Worm (Caenorhabditis elegans) whole organism, L1 larva: ENCODE measurements around the gene mdt-10.

ENCODE experiments used
- C04F5.9 ChIP-seq: sonication (generic microtip); optimal IDR thresholded peaks from 2 replicates; lab custom pipeline; 2016; ENCODE audit warnings: missing genetic modification characterization, missing compliant biosample characterization
- C34B4.2 ChIP-seq: sonication (generic microtip); optimal IDR thresholded peaks from 2 replicates; lab custom pipeline; 2017; ENCODE audit warnings: mild to moderate bottlenecking, missing genetic modification characterization, missing compliant biosample characterization
- F16B12.6 ChIP-seq: fragments of 150-350 bp; optimal IDR thresholded peaks from 2 replicates; lab custom pipeline; 2014; ENCODE audit warnings: missing biosample characterization, missing genetic modification characterization
- aha-1 ChIP-seq: fragments of 150-350 bp; optimal IDR thresholded peaks from 2 replicates; lab custom pipeline; 2014; ENCODE audit warnings: missing biosample characterization, missing genetic modification characterization
- aly-2 ChIP-seq: fragments of 150-350 bp; optimal IDR thresholded peaks from 2 replicates; lab custom pipeline; 2014; ENCODE audit warnings: missing biosample characterization, missing genetic modification characterization
- blmp-1 ChIP-seq: fragments of 150-350 bp; optimal IDR thresholded peaks from 2 replicates; lab custom pipeline; 2014; ENCODE audit warnings: missing biosample characterization, missing genetic modification characterization
- ceh-82 ChIP-seq, 3 experiments: fragments of 150-350 bp in 1 of 3; sonication (generic microtip) in 2 of 3; optimal IDR thresholded peaks; 2 replicates each; lab custom pipeline; 2014 to 2017; ENCODE audit warnings: missing biosample characterization in 3 of 3, missing genetic modification characterization in 3 of 3
- ceh-88 ChIP-seq: fragments of 200-800 bp; sonication (Bioruptor generic); IDR thresholded peaks from 2 replicates; pipeline ENCODE4 v1.3.6; 2022; ENCODE audit warnings: missing genetic modification characterization, missing compliant biosample characterization
- dpl-1 ChIP-seq, 3 experiments: fragments of 150-350 bp in 2 of 3; sonication (generic microtip) in 1 of 3; optimal IDR thresholded peaks; 2 replicates each; lab custom pipeline; 2014 to 2017; ENCODE audit warnings: missing biosample characterization in 3 of 3, missing genetic modification characterization in 3 of 3, missing genetic modification reagents in 3 of 3
- dsc-1 ChIP-seq: sonication (generic microtip); optimal IDR thresholded peaks from 2 replicates; lab custom pipeline; 2016; ENCODE audit warnings: mild to moderate bottlenecking, missing genetic modification characterization, missing compliant biosample characterization
- efl-1 ChIP-seq, 4 experiments: fragments of 150-350 bp; optimal IDR thresholded peaks in 3 of 4; peaks in 1 of 4; 1 replicate in 1 of 4; 2 replicates in 3 of 4; lab custom pipeline; 2014; ENCODE audit warnings: missing biosample characterization in 2 of 4, missing genetic modification characterization in 2 of 4, missing genetic modification reagents in 2 of 4
- egl-27 ChIP-seq, 2 experiments: fragments of 150-350 bp in 1 of 2; sonication (generic microtip); optimal IDR thresholded peaks; 3 replicates each; lab custom pipeline; 2017 to 2018; ENCODE audit warnings: missing biosample characterization in 2 of 2, missing genetic modification characterization in 2 of 2, missing genetic modification reagents in 2 of 2
- elt-2 ChIP-seq: sonication (generic microtip); optimal IDR thresholded peaks from 2 replicates; lab custom pipeline; 2016; ENCODE audit warnings: missing genetic modification characterization, mild to moderate bottlenecking, inconsistent platforms, missing compliant biosample characterization, missing genetic modification reagents
- ets-5 ChIP-seq: fragments of 200-800 bp; sonication (Bioruptor generic); IDR thresholded peaks from 2 replicates; pipeline ENCODE4 v1.3.6; 2022; ENCODE audit warnings: missing genetic modification characterization, missing compliant biosample characterization
- grh-1 ChIP-seq: fragments of 200-800 bp; sonication (Bioruptor generic); IDR thresholded peaks from 2 replicates; pipeline ENCODE4 v1.3.6; 2022; ENCODE audit warnings: missing genetic modification reagents, missing genetic modification characterization, missing compliant biosample characterization
- hlh-17 ChIP-seq: fragments of 200-800 bp; sonication (Bioruptor generic); optimal IDR thresholded peaks from 2 replicates; lab custom pipeline; 2018; ENCODE audit warnings: missing genetic modification characterization, mild to moderate bottlenecking, missing compliant biosample characterization, moderate library complexity, borderline replicate concordance
- hlh-4 ChIP-seq: sonication (generic microtip); optimal IDR thresholded peaks from 2 replicates; lab custom pipeline; 2016; ENCODE audit warnings: mild to moderate bottlenecking, missing genetic modification characterization, missing compliant biosample characterization
- irx-1 ChIP-seq: sonication (generic microtip); optimal IDR thresholded peaks from 2 replicates; lab custom pipeline; 2016; ENCODE audit warnings: missing genetic modification characterization, missing compliant biosample characterization
- isw-1 ChIP-seq: fragments of 200-800 bp; sonication (Bioruptor generic); IDR thresholded peaks from 2 replicates; pipeline ENCODE4 v1.3.6; 2022; ENCODE audit warnings: missing genetic modification characterization, missing compliant biosample characterization
- lin-13 ChIP-seq: fragments of 150-350 bp; optimal IDR thresholded peaks from 2 replicates; lab custom pipeline; 2014; ENCODE audit warnings: missing biosample characterization, missing genetic modification reagents, missing genetic modification characterization
- lin-14 ChIP-seq: fragments of 200-800 bp; sonication (Bioruptor generic); optimal IDR thresholded peaks from 2 replicates; lab custom pipeline; 2018; ENCODE audit warnings: mild to moderate bottlenecking, missing genetic modification characterization, moderate library complexity, missing compliant biosample characterization
- lin-15B ChIP-seq: fragments of 150-350 bp; sonication (generic microtip); optimal IDR thresholded peaks from 3 replicates; lab custom pipeline; 2014; ENCODE audit warnings: missing biosample characterization, missing genetic modification characterization
- lin-35 ChIP-seq, 2 experiments: fragments of 150-350 bp; optimal IDR thresholded peaks; 2 replicates each; lab custom pipeline; 2014; ENCODE audit warnings: missing biosample characterization in 2 of 2, missing genetic modification characterization in 2 of 2, missing genetic modification reagents in 2 of 2
- lsy-2 ChIP-seq, 2 experiments: fragments of 150-350 bp; optimal IDR thresholded peaks; 2 replicates each; lab custom pipeline; 2014; ENCODE audit warnings: missing biosample characterization in 2 of 2, missing genetic modification characterization in 2 of 2
- mab-9 ChIP-seq: fragments of 200-800 bp; sonication (Bioruptor generic); IDR thresholded peaks from 2 replicates; pipeline ENCODE4 v1.3.6; 2022; ENCODE audit warnings: missing genetic modification reagents, missing genetic modification characterization, missing compliant biosample characterization
- mef-2 ChIP-seq: fragments of 150-350 bp; optimal IDR thresholded peaks from 2 replicates; lab custom pipeline; 2014; ENCODE audit warnings: missing biosample characterization, missing genetic modification characterization
- mep-1 ChIP-seq: fragments of 150-350 bp; optimal IDR thresholded peaks from 2 replicates; lab custom pipeline; 2014; ENCODE audit warnings: missing biosample characterization, missing genetic modification characterization
- nhr-11 ChIP-seq: fragments of 150-350 bp; optimal IDR thresholded peaks from 2 replicates; lab custom pipeline; 2014; ENCODE audit warnings: missing biosample characterization, missing genetic modification characterization
- nhr-47 ChIP-seq: sonication (generic microtip); optimal IDR thresholded peaks from 2 replicates; lab custom pipeline; 2016; ENCODE audit warnings: mild to moderate bottlenecking, missing genetic modification characterization, moderate library complexity, missing compliant biosample characterization
- nhr-76 ChIP-seq: sonication (generic microtip); optimal IDR thresholded peaks from 2 replicates; lab custom pipeline; 2017; ENCODE audit warnings: missing biosample characterization, missing genetic modification characterization
- nhr-85 ChIP-seq: sonication (generic microtip); peaks from one replicate; lab custom pipeline; 2016; ENCODE audit warnings: missing genetic modification characterization, inconsistent platforms, missing compliant biosample characterization
- nhr-90 ChIP-seq: sonication (generic microtip); optimal IDR thresholded peaks from 2 replicates; lab custom pipeline; 2016; ENCODE audit warnings: mild to moderate bottlenecking, missing genetic modification characterization, missing compliant biosample characterization; ENCODE audit not compliant: poor library complexity
- pag-3 ChIP-seq: sonication (generic microtip); optimal IDR thresholded peaks from 2 replicates; lab custom pipeline; 2017; ENCODE audit warnings: missing genetic modification characterization, mild to moderate bottlenecking, missing compliant biosample characterization, antibody characterized with exemption, borderline replicate concordance; ENCODE audit not compliant: insufficient read depth
- pax-3 ChIP-seq: fragments of 200-800 bp; sonication (Bioruptor generic); optimal IDR thresholded peaks from 2 replicates; lab custom pipeline; 2018; ENCODE audit warnings: mild to moderate bottlenecking, missing genetic modification characterization, moderate library complexity, missing compliant biosample characterization
- rnt-1 ChIP-seq: sonication (generic microtip); optimal IDR thresholded peaks from 2 replicates; lab custom pipeline; 2016; ENCODE audit warnings: mild to moderate bottlenecking, missing genetic modification characterization, moderate library complexity, missing compliant biosample characterization
- snpc-4 ChIP-seq: fragments of 150-350 bp; optimal IDR thresholded peaks from 2 replicates; lab custom pipeline; 2014; ENCODE audit warnings: missing biosample characterization, missing genetic modification characterization
- swsn-7 ChIP-seq: sonication (generic microtip); optimal IDR thresholded peaks from 2 replicates; lab custom pipeline; 2016; ENCODE audit warnings: missing genetic modification characterization, missing compliant biosample characterization
- unc-62 ChIP-seq: fragments of 150-350 bp; optimal IDR thresholded peaks from 2 replicates; lab custom pipeline; 2014; ENCODE audit warnings: missing biosample characterization, missing genetic modification reagents, missing genetic modification characterization
- unc-86 ChIP-seq: sonication (generic microtip); optimal IDR thresholded peaks from 2 replicates; lab custom pipeline; 2016; ENCODE audit warnings: missing genetic modification characterization, missing compliant biosample characterization
- unc-98 ChIP-seq: fragments of 200-800 bp; sonication (Bioruptor generic); IDR thresholded peaks from 2 replicates; pipeline ENCODE4 v1.3.6; 2022; ENCODE audit warnings: missing genetic modification characterization, missing compliant biosample characterization
- xbp-1 ChIP-seq: sonication (generic microtip); optimal IDR thresholded peaks from 2 replicates; lab custom pipeline; 2016; ENCODE audit warnings: missing genetic modification characterization, missing compliant biosample characterization
- zag-1 ChIP-seq: fragments of 150-350 bp; optimal IDR thresholded peaks from 2 replicates; lab custom pipeline; 2014; ENCODE audit warnings: missing biosample characterization, missing genetic modification characterization
- ztf-4 ChIP-seq: fragments of 150-350 bp; optimal IDR thresholded peaks from 2 replicates; lab custom pipeline; 2014; ENCODE audit warnings: missing biosample characterization, missing genetic modification characterization

The mdt-10 gene

DNA sequence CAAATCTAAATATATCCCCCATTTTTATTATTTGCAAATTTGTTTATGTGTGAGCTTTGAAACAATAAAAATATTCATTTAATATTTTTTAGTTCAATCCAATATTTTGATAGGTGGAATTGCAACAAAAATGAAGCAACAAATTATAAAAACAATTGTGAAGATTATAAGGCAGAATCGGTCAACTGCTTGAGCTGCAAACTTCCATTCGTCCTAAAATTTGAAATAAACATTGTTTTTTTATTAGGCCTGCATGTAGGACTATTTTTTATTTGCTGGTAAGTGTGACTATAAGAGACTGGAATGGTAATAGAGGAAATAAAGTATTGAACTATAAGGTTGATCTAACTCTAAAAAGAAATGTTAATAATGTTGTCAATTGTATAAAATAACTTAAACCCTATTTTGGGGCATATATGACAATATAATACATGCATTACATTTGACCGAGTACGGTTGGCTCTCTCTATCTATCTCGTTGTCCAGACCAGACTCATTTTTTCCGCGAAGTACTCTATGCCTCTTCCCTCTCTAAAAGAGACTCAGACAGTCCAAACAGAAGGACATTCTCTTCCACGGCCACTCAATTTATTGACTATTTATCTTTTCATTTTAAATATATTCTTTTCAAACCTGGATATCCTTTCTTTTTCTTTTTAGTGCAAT is 9.1 kb downstream of the mdt-10 start, which contains the start of gene T09A5.4 (continued):
- TF ChIP-seq C04F5.9 (tag; lab: Kevin White, UChicago) (no peak), efl-1 (optimal IDR thresholded peaks at IDR 0.05; lab: Kevin White, UChicago) (peak in 1 of 2 experiments; percentile 10), efl-1 (GFP tag; optimal IDR thresholded peaks at IDR 0.05 in 1 of 2; lab: Kevin White, UChicago) (no peak)

DNA sequence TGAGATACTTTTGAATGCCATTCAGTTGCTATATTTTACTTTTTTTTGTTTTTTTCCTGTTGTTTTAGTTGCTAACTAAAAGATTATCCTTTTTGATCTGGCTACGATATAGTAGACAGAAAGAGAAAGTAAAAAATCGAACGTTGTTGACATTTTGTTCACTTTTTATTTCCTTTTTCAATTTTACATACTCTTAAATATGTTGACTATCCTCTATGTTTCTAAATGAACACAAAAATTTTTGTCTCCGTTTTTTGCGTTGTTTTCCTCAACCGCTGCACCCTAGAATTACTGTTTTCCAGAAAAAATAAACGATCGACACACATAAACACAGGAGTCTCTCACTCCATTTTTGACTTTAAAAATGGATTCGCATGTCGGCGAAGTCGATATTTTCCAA is 12.8 kb downstream of the mdt-10 start, which contains the start of gene klp-3:
TSS of gene klp-3 (plus strand) at position 301 of the 400 bp plus-strand sequence.
- TF ChIP-seq nhr-85 (tag; lab: Kevin White, UChicago) (peak; percentile 61), nhr-90 (tag; lab: Kevin White, UChicago) (no peak)

DNA sequence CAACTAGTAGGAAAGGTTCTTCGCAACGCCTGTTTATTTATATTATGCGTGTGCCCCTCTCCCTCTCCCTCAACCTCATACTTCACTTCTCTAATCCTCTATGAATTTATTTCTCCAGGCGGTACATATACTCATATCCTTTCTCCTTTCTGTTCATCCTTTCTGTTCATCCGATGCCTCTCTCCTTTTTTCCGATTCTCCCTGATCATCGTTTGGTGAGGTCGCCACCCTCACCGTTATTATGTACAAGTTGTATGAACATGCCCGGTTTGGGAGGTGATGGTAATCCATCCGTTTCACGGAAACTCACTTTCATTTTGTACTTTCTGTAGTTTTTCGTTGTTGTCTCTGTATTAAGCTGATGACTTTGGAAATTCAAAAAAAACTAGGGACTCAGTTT is 15.1 kb downstream of the mdt-10 start:
- TF ChIP-seq ceh-88 (GFP tag; lab: Robert Waterston, UW) (no peak), lin-14 (peak; percentile 47), lin-15B (tag; lab: Kevin White, UChicago) (no peak), dsc-1 (tag; lab: Kevin White, UChicago) (no peak), unc-86 (tag; lab: Kevin White, UChicago) (no peak), hlh-17 (GFP tag; lab: Kevin White, UChicago) (no peak), unc-98 (no peak), blmp-1 (tag; lab: Kevin White, UChicago) (peak; percentile 90), F16B12.6 (tag; lab: Kevin White, UChicago) (no peak), snpc-4 (tag; lab: Kevin White, UChicago) (no peak), rnt-1 (tag; lab: Kevin White, UChicago) (peak; percentile 15), nhr-76 (tag; lab: Kevin White, UChicago) (no peak), pax-3 (tag; lab: Kevin White, UChicago) (no peak), zag-1 (tag; lab: Kevin White, UChicago) (no peak), elt-2 (tag; lab: Kevin White, UChicago) (no peak), lin-35 (GFP tag; optimal IDR thresholded peaks at IDR 0.05; lab: Kevin White, UChicago) (peak in 1 of 2 experiments; percentile 8)

DNA sequence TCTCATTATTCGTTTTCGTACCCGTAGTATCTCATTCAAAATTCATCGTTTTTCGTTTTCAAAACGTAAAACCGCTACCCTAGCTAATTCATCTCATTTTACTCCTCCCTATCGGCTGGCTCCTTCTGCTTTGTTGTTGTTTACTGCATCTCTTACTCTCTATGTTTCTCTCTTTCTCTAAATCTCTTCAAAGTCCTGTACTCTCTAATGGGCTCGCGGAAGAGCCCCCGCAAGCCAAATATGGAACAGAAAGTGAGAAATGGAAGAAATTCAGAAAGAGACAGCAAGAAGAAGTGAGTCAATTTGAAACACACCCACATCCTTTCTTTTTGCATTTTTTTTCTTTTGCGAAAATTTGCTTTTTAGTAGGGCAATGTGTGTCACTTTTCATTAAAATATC is 16.2 kb downstream of the mdt-10 start:
- peak in 1 of 3 experiments; percentile 28 for TF ChIP-seq ceh-82 (tag; optimal IDR thresholded peaks at IDR 0.05; lab: Kevin White, UChicago)
- no peak for TF ChIP-seq mep-1 (tag; lab: Kevin White, UChicago)
- no peak for TF ChIP-seq egl-27 (tag; optimal IDR thresholded peaks at IDR 0.05; lab: Kevin White, UChicago)
- no peak for TF ChIP-seq unc-86 (tag; lab: Kevin White, UChicago)
- TF ChIP-seq aha-1 (tag; lab: Kevin White, UChicago) = no peak
- TF ChIP-seq isw-1 (GFP tag; lab: Robert Waterston, UW) = no peak
- TF ChIP-seq dpl-1 (GFP tag; optimal IDR thresholded peaks at IDR 0.05; lab: Kevin White, UChicago) = no peak
- TF ChIP-seq ets-5 (GFP tag; lab: Robert Waterston, UW) = no peak
- peak; percentile 33 for TF ChIP-seq nhr-85 (tag; lab: Kevin White, UChicago)
- TF ChIP-seq lin-13 (GFP tag; lab: Kevin White, UChicago) = no peak
- TF ChIP-seq lin-15B (tag; lab: Kevin White, UChicago) = no peak
- TF ChIP-seq zag-1 (tag; lab: Kevin White, UChicago) = no peak
- no peak for TF ChIP-seq mef-2 (tag; lab: Kevin White, UChicago)
- peak; percentile 83 for TF ChIP-seq lin-14
- no peak for TF ChIP-seq F16B12.6 (tag; lab: Kevin White, UChicago)
- peak; percentile 17 for TF ChIP-seq unc-62 (GFP tag; lab: Kevin White, UChicago)
- no peak for TF ChIP-seq nhr-11 (tag; lab: Kevin White, UChicago)
- no peak for TF ChIP-seq hlh-4 (tag; lab: Kevin White, UChicago)
- no peak for TF ChIP-seq pag-3
- TF ChIP-seq snpc-4 (tag; lab: Kevin White, UChicago) = no peak
- no peak for TF ChIP-seq C34B4.2
- no peak for TF ChIP-seq xbp-1 (tag; lab: Kevin White, UChicago)
- TF ChIP-seq ztf-4 (tag; lab: Kevin White, UChicago) = no peak
- TF ChIP-seq grh-1 (GFP tag; lab: Robert Waterston, UW) = no peak
- no peak for TF ChIP-seq C04F5.9 (tag; lab: Kevin White, UChicago)
- peak; percentile 29 for TF ChIP-seq nhr-47
- TF ChIP-seq lsy-2 (tag; optimal IDR thresholded peaks at IDR 0.05; lab: Kevin White, UChicago) = peak; percentile 2 to 22
- TF ChIP-seq irx-1 (tag; lab: Kevin White, UChicago) = no peak
- no peak for TF ChIP-seq mab-9 (GFP tag; lab: Robert Waterston, UW)
- TF ChIP-seq efl-1 (optimal IDR thresholded peaks at IDR 0.05; lab: Kevin White, UChicago) = peak; percentile 9 to 28
- TF ChIP-seq efl-1 (GFP tag; optimal IDR thresholded peaks at IDR 0.05 in 1 of 2; lab: Kevin White, UChicago) = peak in 1 of 2 experiments; percentile 13
- no peak for TF ChIP-seq aly-2
- TF ChIP-seq swsn-7 (tag; lab: Kevin White, UChicago) = peak; percentile 3
- no peak for TF ChIP-seq pax-3 (tag; lab: Kevin White, UChicago)
